Worm (Caenorhabditis elegans) whole organism, midembryonic: Measurements from ENCODE around the gene arrd-1.

Experiments
- T22C8.4 ChIP-seq: fragments of 200-800 bp; sonication (Bioruptor generic); IDR thresholded peaks from 2 replicates; pipeline ENCODE4 v1.3.6; 2022; ENCODE audit warnings: missing genetic modification characterization, missing compliant biosample characterization
- cog-1 ChIP-seq: sonication (generic microtip); optimal IDR thresholded peaks from 2 replicates; lab custom pipeline; 2016; ENCODE audit warnings: missing genetic modification characterization, missing compliant biosample characterization
- flt-1 ChIP-seq: fragments of 200-800 bp; sonication (Bioruptor generic); IDR thresholded peaks from 2 replicates; pipeline ENCODE4 v1.3.6; 2022; ENCODE audit warnings: missing genetic modification characterization, missing compliant biosample characterization
- klf-2 ChIP-seq: fragments of 200-800 bp; sonication (Bioruptor generic); conservative IDR thresholded peaks from 2 replicates; pipeline ENCODE4 v1.3.6; 2022; ENCODE audit warnings: missing genetic modification reagents, missing genetic modification characterization, missing compliant biosample characterization
- med-1 ChIP-seq: sonication (generic microtip); optimal IDR thresholded peaks from 2 replicates; lab custom pipeline; 2017; ENCODE audit warnings: missing genetic modification characterization, mild to moderate bottlenecking, missing compliant biosample characterization, antibody characterized with exemption, missing genetic modification reagents; ENCODE audit not compliant: insufficient read depth
- tab-1 ChIP-seq: fragments of 200-800 bp; sonication (Bioruptor generic); IDR thresholded peaks from 2 replicates; pipeline ENCODE4 v1.3.6; 2022; ENCODE audit warnings: missing genetic modification characterization, missing compliant biosample characterization
- ztf-23 ChIP-seq: fragments of 200-800 bp; sonication (Bioruptor generic); IDR thresholded peaks from 2 replicates; pipeline ENCODE4 v1.3.6; 2022; ENCODE audit warnings: missing genetic modification reagents, missing genetic modification characterization, missing compliant biosample characterization
- ztf-29 ChIP-seq: fragments of 200-800 bp; sonication (Bioruptor generic); IDR thresholded peaks from 2 replicates; pipeline ENCODE4 v1.3.6; 2022; ENCODE audit warnings: missing genetic modification reagents, missing genetic modification characterization, missing compliant biosample characterization

DNA sequence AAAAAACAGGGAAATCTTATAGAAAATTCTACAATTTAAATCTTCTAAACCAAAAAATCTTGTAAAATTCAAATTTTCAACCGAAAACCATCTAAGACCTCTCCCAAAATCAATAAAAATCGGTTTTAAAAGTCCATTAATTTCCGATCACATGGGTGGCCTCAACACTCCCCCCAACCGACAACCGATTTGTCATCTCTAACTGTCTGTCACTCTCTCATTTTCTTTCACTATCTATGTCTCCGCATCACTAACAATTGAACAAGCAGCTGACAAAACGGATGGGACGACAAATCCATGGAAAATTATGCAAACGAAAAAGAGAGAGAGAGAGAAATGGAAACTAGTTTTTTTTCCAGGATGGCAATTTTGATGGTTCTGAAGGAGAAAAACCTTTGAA is 24.3 kb upstream of the arrd-1 start:
- TF ChIP-seq flt-1 (GFP tag; lab: Robert Waterston, UW) (no peak), cog-1 (tag; lab: Kevin White, UChicago) (peak; percentile 64), T22C8.4 (GFP tag; lab: Robert Waterston, UW) (no peak), med-1 (no peak), tab-1 (GFP tag; lab: Robert Waterston, UW) (no peak), ztf-23 (no peak), ztf-29 (GFP tag; lab: Robert Waterston, UW) (no peak), klf-2 (GFP tag; lab: Robert Waterston, UW) (no peak)
